Worm (Caenorhabditis elegans) whole organism, late embryonic: ENCODE data around the gene clec-48.

Source experiments
- K02D7.2 ChIP-seq: sonication (generic microtip); optimal IDR thresholded peaks from 2 replicates; lab custom pipeline; 2017; ENCODE audit warnings: mild to moderate bottlenecking, missing genetic modification characterization, missing compliant biosample characterization
- K09A11.1 ChIP-seq: sonication (generic microtip); optimal IDR thresholded peaks from 2 replicates; lab custom pipeline; 2017; ENCODE audit warnings: antibody characterized with exemption, mild to moderate bottlenecking, missing genetic modification characterization, missing compliant biosample characterization; ENCODE audit not compliant: insufficient read depth
- T23F11.4 ChIP-seq: fragments of 200-800 bp; sonication (Bioruptor generic); optimal IDR thresholded peaks from 2 replicates; lab custom pipeline; 2018; ENCODE audit warnings: mild to moderate bottlenecking, missing genetic modification characterization, missing compliant biosample characterization
- ceh-14 ChIP-seq: sonication (generic microtip); optimal IDR thresholded peaks from 2 replicates; lab custom pipeline; 2016; ENCODE audit warnings: missing genotype, missing genetic modification characterization, missing compliant biosample characterization
- ceh-18 ChIP-seq: sonication (generic microtip); optimal IDR thresholded peaks from 2 replicates; lab custom pipeline; 2016; ENCODE audit warnings: missing genetic modification characterization, missing compliant biosample characterization
- ceh-19 ChIP-seq: fragments of 200-800 bp; sonication (Bioruptor generic); optimal IDR thresholded peaks from 2 replicates; lab custom pipeline; 2018; ENCODE audit warnings: mild to moderate bottlenecking, missing genetic modification characterization, missing compliant biosample characterization
- ceh-2 ChIP-seq: sonication (generic microtip); optimal IDR thresholded peaks from 2 replicates; lab custom pipeline; 2016; ENCODE audit warnings: missing genotype, missing genetic modification characterization, missing compliant biosample characterization
- ceh-24 ChIP-seq: sonication (generic microtip); optimal IDR thresholded peaks from 2 replicates; lab custom pipeline; 2016; ENCODE audit warnings: mild to moderate bottlenecking, missing genetic modification characterization, missing compliant biosample characterization
- ceh-30 ChIP-seq: fragments of 150-350 bp; optimal IDR thresholded peaks from 2 replicates; lab custom pipeline; 2014; ENCODE audit warnings: missing biosample characterization, missing genetic modification characterization
- ceh-48 ChIP-seq: sonication (generic microtip); optimal IDR thresholded peaks from 2 replicates; lab custom pipeline; 2016; ENCODE audit warnings: missing genetic modification characterization, inconsistent platforms, missing compliant biosample characterization
- ceh-6 ChIP-seq: fragments of 200-800 bp; sonication (Bioruptor generic); optimal IDR thresholded peaks from 2 replicates; lab custom pipeline; 2018; ENCODE audit warnings: mild to moderate bottlenecking, missing genetic modification characterization, missing compliant biosample characterization
- dmd-4 ChIP-seq: sonication (generic microtip); optimal IDR thresholded peaks from 2 replicates; lab custom pipeline; 2016; ENCODE audit warnings: borderline replicate concordance, missing genetic modification characterization, missing compliant biosample characterization
- elt-2 ChIP-seq: sonication (generic microtip); optimal IDR thresholded peaks from 2 replicates; lab custom pipeline; 2016; ENCODE audit warnings: missing genetic modification reagents, missing genetic modification characterization, missing compliant biosample characterization
- ets-4 ChIP-seq: sonication (generic microtip); optimal IDR thresholded peaks from 2 replicates; lab custom pipeline; 2016; ENCODE audit warnings: missing genetic modification characterization, missing compliant biosample characterization
- fax-1 ChIP-seq: sonication (generic microtip); optimal IDR thresholded peaks from 2 replicates; lab custom pipeline; 2016; ENCODE audit warnings: missing genotype, missing genetic modification characterization, missing compliant biosample characterization
- fkh-10 ChIP-seq: fragments of 150-350 bp; optimal IDR thresholded peaks from 2 replicates; lab custom pipeline; 2014; ENCODE audit warnings: missing biosample characterization, missing genetic modification reagents, missing genetic modification characterization
- gmeb-2 ChIP-seq: sonication (generic microtip); optimal IDR thresholded peaks from 2 replicates; lab custom pipeline; 2016; ENCODE audit warnings: missing genetic modification characterization, inconsistent platforms, missing compliant biosample characterization
- hlh-13 ChIP-seq: fragments of 200-800 bp; sonication (Bioruptor generic); optimal IDR thresholded peaks from 2 replicates; lab custom pipeline; 2018; ENCODE audit warnings: mild to moderate bottlenecking, missing genetic modification characterization, missing compliant biosample characterization
- hlh-30 ChIP-seq: sonication (generic microtip); optimal IDR thresholded peaks from 2 replicates; lab custom pipeline; 2017; ENCODE audit warnings: antibody characterized with exemption, missing genetic modification characterization, missing compliant biosample characterization; ENCODE audit not compliant: insufficient read depth
- hlh-6 ChIP-seq: sonication (generic microtip); optimal IDR thresholded peaks from 2 replicates; lab custom pipeline; 2016; ENCODE audit warnings: missing genotype, missing genetic modification characterization, missing compliant biosample characterization
- lim-6 ChIP-seq: sonication (generic microtip); optimal IDR thresholded peaks from 2 replicates; lab custom pipeline; 2016; ENCODE audit warnings: missing genetic modification characterization, missing compliant biosample characterization
- lin-11 ChIP-seq: fragments of 200-800 bp; sonication (Bioruptor generic); optimal IDR thresholded peaks from 2 replicates; lab custom pipeline; 2018; ENCODE audit warnings: mild to moderate bottlenecking, missing genetic modification characterization, missing compliant biosample characterization
- madf-2 ChIP-seq: sonication (generic microtip); optimal IDR thresholded peaks from 2 replicates; lab custom pipeline; 2017; ENCODE audit warnings: missing genetic modification characterization, missing compliant biosample characterization
- mec-3 ChIP-seq: sonication (generic microtip); optimal IDR thresholded peaks from 2 replicates; lab custom pipeline; 2016; ENCODE audit warnings: borderline replicate concordance, missing genetic modification characterization, missing compliant biosample characterization
- nfya-1 ChIP-seq: sonication (generic microtip); optimal IDR thresholded peaks from 2 replicates; lab custom pipeline; 2017; ENCODE audit warnings: missing genetic modification characterization, mild to moderate bottlenecking, missing compliant biosample characterization, antibody characterized with exemption, moderate library complexity
- nhr-232 ChIP-seq: sonication (generic microtip); optimal IDR thresholded peaks from 2 replicates; lab custom pipeline; 2016; ENCODE audit warnings: missing genetic modification characterization, missing compliant biosample characterization
- npax-4 ChIP-seq: sonication (generic microtip); optimal IDR thresholded peaks from 2 replicates; lab custom pipeline; 2016; ENCODE audit warnings: missing genetic modification characterization, missing compliant biosample characterization
- odd-2 ChIP-seq: sonication (generic microtip); optimal IDR thresholded peaks from 2 replicates; lab custom pipeline; 2017; ENCODE audit warnings: antibody characterized with exemption, mild to moderate bottlenecking, missing genetic modification characterization, missing compliant biosample characterization
- pat-9 ChIP-seq: fragments of 200-800 bp; sonication (Bioruptor generic); optimal IDR thresholded peaks from 2 replicates; lab custom pipeline; 2018; ENCODE audit warnings: mild to moderate bottlenecking, missing genetic modification characterization, moderate library complexity, missing compliant biosample characterization
- pax-1 ChIP-seq: fragments of 150-350 bp; optimal IDR thresholded peaks from 2 replicates; lab custom pipeline; 2014; ENCODE audit warnings: missing biosample characterization, missing genetic modification characterization
- pha-2 ChIP-seq: sonication (generic microtip); optimal IDR thresholded peaks from 2 replicates; lab custom pipeline; 2017; ENCODE audit warnings: mild to moderate bottlenecking, missing genetic modification characterization, missing compliant biosample characterization
- pha-4 ChIP-seq: fragments of 150-350 bp; optimal IDR thresholded peaks from 2 replicates; lab custom pipeline; 2018; ENCODE audit warnings: missing biosample characterization, missing genetic modification reagents, missing genetic modification characterization
- rnt-1 ChIP-seq: sonication (generic microtip); optimal IDR thresholded peaks from 2 replicates; lab custom pipeline; 2016; ENCODE audit warnings: missing genetic modification characterization, missing compliant biosample characterization
- sox-4 ChIP-seq: sonication (generic microtip); optimal IDR thresholded peaks from 2 replicates; lab custom pipeline; 2017; ENCODE audit warnings: mild to moderate bottlenecking, missing genetic modification characterization, inconsistent platforms, missing compliant biosample characterization
- tbx-2 ChIP-seq: sonication (generic microtip); optimal IDR thresholded peaks from 2 replicates; lab custom pipeline; 2016; ENCODE audit warnings: missing genetic modification characterization, missing compliant biosample characterization
- tbx-7 ChIP-seq: sonication (generic microtip); optimal IDR thresholded peaks from 2 replicates; lab custom pipeline; 2016; ENCODE audit warnings: missing genotype, missing genetic modification characterization, missing compliant biosample characterization
- unc-3 ChIP-seq, 2 experiments: fragments of 200-800 bp in 1 of 2; sonication (Bioruptor generic) in 1 of 2; sonication (generic microtip) in 1 of 2; conservative IDR thresholded peaks in 1 of 2; optimal IDR thresholded peaks in 1 of 2; 2 replicates each; pipeline versions ENCODE4 v1.3.6 to Lab custom; 2016 to 2022; ENCODE audit warnings: missing compliant biosample characterization in 2 of 2, missing genetic modification characterization in 2 of 2, missing genetic modification reagents in 1 of 2
- unc-55 ChIP-seq: sonication (generic microtip); optimal IDR thresholded peaks from 2 replicates; lab custom pipeline; 2017; ENCODE audit warnings: missing biosample characterization, missing genetic modification reagents, missing genetic modification characterization
- ztf-16 ChIP-seq: sonication (generic microtip); optimal IDR thresholded peaks from 2 replicates; lab custom pipeline; 2017; ENCODE audit warnings: missing genetic modification characterization, missing compliant biosample characterization

The clec-48 gene

DNA sequence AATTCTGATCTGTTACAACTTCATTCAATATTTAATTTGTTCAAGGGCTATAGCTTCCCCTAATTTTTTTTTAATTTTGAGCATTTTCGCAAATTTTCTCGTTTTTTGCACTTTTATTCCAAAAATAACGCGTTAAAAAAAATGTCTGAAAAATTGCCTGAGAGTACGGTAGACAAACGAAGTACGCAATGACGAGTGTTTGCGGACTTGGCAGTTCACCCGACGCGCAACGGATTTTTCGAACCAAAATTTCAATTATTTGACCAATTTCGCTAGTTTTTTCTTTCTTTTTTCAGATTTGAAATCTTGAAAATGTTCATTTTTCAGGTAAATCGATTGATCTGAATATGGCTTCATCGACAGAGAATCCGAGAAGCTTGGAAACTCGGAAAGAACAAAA is 30.6 kb upstream of the clec-48 start, which contains the start of gene fbxa-211:
fbxa-211 (plus strand) TSS at position 328 of the 400 bp plus-strand sequence.
- TF ChIP-seq ceh-48 (no peak), ceh-19 (GFP tag; lab: Kevin White, UChicago) (no peak), fkh-10 (GFP tag; lab: Kevin White, UChicago) (no peak), tbx-2 (tag; lab: Kevin White, UChicago) (no peak), fax-1 (tag; lab: Kevin White, UChicago) (no peak), rnt-1 (tag; lab: Kevin White, UChicago) (no peak), dmd-4 (tag; lab: Kevin White, UChicago) (no peak), unc-3 (GFP tag; conservative IDR thresholded peaks at IDR 0.05; lab: Robert Waterston, UW) (no peak), unc-3 (tag; optimal IDR thresholded peaks at IDR 0.05; lab: Kevin White, UChicago) (no peak), nfya-1 (tag; lab: Kevin White, UChicago) (no peak), pat-9 (tag; lab: Kevin White, UChicago) (no peak), hlh-6 (tag; lab: Kevin White, UChicago) (no peak), madf-2 (tag; lab: Kevin White, UChicago) (no peak), hlh-13 (GFP tag; lab: Kevin White, UChicago) (no peak), lin-11 (tag; lab: Kevin White, UChicago) (no peak), npax-4 (tag; lab: Kevin White, UChicago) (no peak), ceh-30 (no peak)

DNA sequence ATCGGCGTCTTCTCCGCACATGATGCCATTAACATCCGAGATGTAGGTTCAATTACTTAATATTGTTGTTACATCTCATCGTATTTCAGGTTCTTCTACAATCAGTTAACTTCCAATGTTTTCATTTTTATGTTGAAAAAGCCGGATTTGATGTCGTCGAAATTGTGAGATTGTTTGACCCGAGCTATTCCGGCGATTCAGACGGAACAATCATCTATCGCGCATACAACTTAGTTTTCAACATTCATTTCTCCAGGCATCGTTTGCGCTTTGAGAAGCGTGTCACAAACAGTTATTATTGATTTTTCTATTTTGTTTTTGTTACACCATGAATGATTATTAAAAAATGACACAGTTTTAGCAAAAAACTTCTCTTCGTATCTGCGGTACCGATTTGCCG is 29.3 kb upstream of the clec-48 start:
- TF ChIP-seq K02D7.2 (tag; lab: Kevin White, UChicago) (no peak), ceh-6 (GFP tag; lab: Kevin White, UChicago) (no peak), nhr-232 (tag; lab: Kevin White, UChicago) (no peak), ceh-24 (tag; lab: Kevin White, UChicago) (no peak), elt-2 (no peak), pha-4 (tag; lab: Kevin White, UChicago) (no peak), gmeb-2 (tag; lab: Kevin White, UChicago) (no peak), pha-2 (tag; lab: Kevin White, UChicago) (no peak), ets-4 (tag; lab: Kevin White, UChicago) (no peak), nfya-1 (tag; lab: Kevin White, UChicago) (no peak), mec-3 (no peak), pax-1 (no peak), ceh-2 (no peak), tbx-2 (tag; lab: Kevin White, UChicago) (no peak), sox-4 (no peak), fax-1 (tag; lab: Kevin White, UChicago) (no peak), ceh-30 (no peak), ceh-19 (GFP tag; lab: Kevin White, UChicago) (no peak)

DNA sequence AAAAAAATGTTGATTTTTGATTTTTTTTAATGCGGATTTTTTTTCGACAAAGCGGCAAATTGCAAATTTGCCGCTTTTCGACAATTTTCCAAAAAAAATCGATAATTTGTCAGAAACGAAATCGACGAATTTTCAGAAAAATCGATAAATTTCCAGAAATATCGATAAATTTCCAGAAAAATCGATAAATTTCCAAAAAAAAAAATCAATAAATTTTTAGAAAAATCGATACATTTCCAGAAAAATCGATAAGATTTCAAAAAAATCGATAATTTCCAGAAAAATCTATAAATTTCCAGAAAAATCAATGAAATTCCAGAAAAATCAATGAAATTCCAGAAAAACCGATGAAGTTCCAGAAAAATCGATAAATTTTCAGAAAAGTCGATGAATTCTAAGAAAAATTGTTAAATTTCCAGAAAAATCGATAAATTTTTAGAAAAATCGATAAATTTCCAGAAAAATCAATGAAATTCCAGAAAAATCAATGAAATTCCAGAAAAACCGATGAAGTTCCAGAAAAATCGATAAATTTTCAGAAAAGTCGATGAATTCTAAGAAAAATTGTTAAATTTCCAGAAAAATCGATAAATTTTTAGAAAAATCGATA is 28.1 kb upstream of the clec-48 start:
- TF ChIP-seq ceh-48, result peak; percentile 55

DNA sequence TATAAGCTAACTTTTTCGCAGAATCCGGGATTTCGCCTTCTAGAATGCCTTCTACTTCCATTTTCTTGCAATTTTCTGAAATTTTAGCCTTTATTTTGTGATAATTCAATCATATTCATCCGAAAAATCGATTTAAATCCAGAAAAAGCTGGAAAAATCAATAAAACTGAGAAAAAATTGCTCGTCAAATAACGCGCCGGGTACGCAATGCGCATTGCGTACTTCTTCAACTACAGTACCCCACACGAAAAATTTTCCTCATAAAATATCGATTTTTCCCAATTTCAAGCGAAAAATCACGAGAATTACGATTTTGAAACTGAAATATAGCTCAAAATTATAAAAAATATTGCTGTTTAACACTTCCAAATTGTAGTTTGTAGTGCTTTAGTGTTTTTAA is 26.8 kb upstream of the clec-48 start, which contains the start of gene Y37H2A.12:
Y37H2A.12 (minus strand) TSS at position 81 of the 400 bp plus-strand sequence.
- TF ChIP-seq hlh-13 (GFP tag; lab: Kevin White, UChicago), result no peak
- no peak for TF ChIP-seq dmd-4 (tag; lab: Kevin White, UChicago)
- no peak for TF ChIP-seq lim-6
- no peak for TF ChIP-seq mec-3
- TF ChIP-seq hlh-6 (tag; lab: Kevin White, UChicago), result no peak
- no peak for TF ChIP-seq T23F11.4
- TF ChIP-seq hlh-30 (tag; lab: Kevin White, UChicago), result no peak
- TF ChIP-seq ceh-48, result no peak
- TF ChIP-seq tbx-7 (tag; lab: Kevin White, UChicago), result no peak
- no peak for TF ChIP-seq pax-1
- no peak for TF ChIP-seq npax-4 (tag; lab: Kevin White, UChicago)
- TF ChIP-seq K09A11.1 (tag; lab: Kevin White, UChicago), result no peak
- no peak for TF ChIP-seq ztf-16 (tag; lab: Kevin White, UChicago)
- TF ChIP-seq unc-55 (GFP tag; lab: Kevin White, UChicago), result no peak
- TF ChIP-seq fkh-10 (GFP tag; lab: Kevin White, UChicago), result no peak
- no peak for TF ChIP-seq odd-2 (tag; lab: Kevin White, UChicago)
- no peak for TF ChIP-seq ceh-18
- no peak for TF ChIP-seq madf-2 (tag; lab: Kevin White, UChicago)
- no peak for TF ChIP-seq ceh-14 (tag; lab: Kevin White, UChicago)
- TF ChIP-seq, all 69 proteins: peak for 0
